Fruit fly (Drosophila melanogaster): ENCODE data around the gene Gbeta5.

The Gbeta5 gene

DNA sequence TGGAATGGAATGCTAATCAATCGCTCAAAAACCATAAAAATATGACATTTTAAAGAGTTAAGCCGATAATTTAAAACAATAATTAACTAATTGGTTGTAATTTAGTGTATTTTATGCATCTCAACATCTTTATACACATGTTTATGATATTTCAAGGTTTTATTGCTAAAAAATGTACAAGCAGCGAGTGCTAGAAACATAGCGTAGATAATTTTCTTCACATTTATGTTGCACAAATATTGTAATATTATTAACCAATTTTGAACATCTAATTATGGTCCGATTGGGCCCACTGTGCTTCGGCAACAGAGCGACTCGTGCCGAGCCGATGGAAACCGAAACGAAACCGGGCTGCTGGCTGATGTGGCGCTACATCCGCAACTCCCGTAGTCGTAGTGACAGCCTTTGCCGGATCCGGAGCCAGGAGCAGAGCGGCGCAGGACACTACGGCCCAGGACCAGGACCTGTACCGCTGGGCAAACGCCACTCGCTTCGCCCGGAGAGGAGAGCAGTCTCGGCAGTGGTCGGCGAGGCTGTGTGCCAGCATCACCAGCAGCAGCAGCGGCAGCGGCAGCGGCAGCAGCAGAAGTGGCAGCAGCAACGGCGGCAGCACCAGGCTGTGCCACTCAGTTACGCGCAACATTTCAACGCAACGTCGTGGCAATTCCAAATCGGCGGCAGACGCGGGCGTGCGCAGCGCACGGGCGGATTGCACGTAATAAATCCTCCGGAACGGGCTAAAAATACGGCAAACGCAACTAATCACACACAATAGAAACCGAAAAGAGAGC lies 26.3 kb upstream of the Gbeta5 start, which contains the start of gene sdt (continued):
- TF ChIP-seq CG14667 (GFP tag; IDR thresholded peaks at IDR 0.05) (no peak), CG2120 (GFP tag; optimal IDR thresholded peaks at IDR 0.05) (peak; percentile 8), CG17568 (GFP tag; optimal IDR thresholded peaks at IDR 0.05) (no peak), sqz (GFP tag; optimal IDR thresholded peaks at IDR 0.05) (no peak), nau (GFP tag; optimal IDR thresholded peaks at IDR 0.05) (no peak), org-1 (GFP tag; optimal IDR thresholded peaks at IDR 0.05) (peak; percentile 8), CG11504 (tag; optimal IDR thresholded peaks at IDR 0.05) (peak; percentile 54), CG1602 (GFP tag; optimal IDR thresholded peaks at IDR 0.05) (no peak), CG13624 (GFP tag; optimal IDR thresholded peaks at IDR 0.05) (peak; percentile 13), corto (GFP tag; optimal IDR thresholded peaks at IDR 0.05) (no peak), Sox102F (GFP tag; optimal IDR thresholded peaks at IDR 0.05) (peak; percentile 22), dpn (GFP tag; optimal IDR thresholded peaks at IDR 0.05) (peak in 1 of 2 experiments; percentile 4), lmd (GFP tag; IDR thresholded peaks at IDR 0.05) (0 out of 2 replicates have a peak, but pooled peaks have one; percentile 11), CG13424 (tag; optimal IDR thresholded peaks at IDR 0.05) (peak; percentile 9), CG11398 (GFP tag; optimal IDR thresholded peaks at IDR 0.05) (no peak), Eip74EF (GFP tag; optimal IDR thresholded peaks at IDR 0.05) (peak in 1 of 2 experiments; percentile 40), Oli (tag; optimal IDR thresholded peaks at IDR 0.05) (peak; percentile 26), grau (tag; optimal IDR thresholded peaks at IDR 0.05) (peak; percentile 32), CG15514 (GFP tag; optimal IDR thresholded peaks at IDR 0.05) (peak; percentile 2), CG9437 (GFP tag; optimal IDR thresholded peaks at IDR 0.05) (peak; percentile 43), Abd-B (GFP tag; optimal IDR thresholded peaks at IDR 0.05) (peak; percentile 36), bab2 (GFP tag; optimal IDR thresholded peaks at IDR 0.05) (peak; percentile 28), CG17385 (GFP tag; optimal IDR thresholded peaks at IDR 0.05) (peak; percentile 15), Hr51 (GFP tag; optimal IDR thresholded peaks at IDR 0.05) (peak in 1 of 2 experiments; percentile 7), CG18262 (tag; optimal IDR thresholded peaks at IDR 0.05) (peak; percentile 10), ci (GFP tag; IDR thresholded peaks at IDR 0.05) (no peak), ewg (GFP tag; optimal IDR thresholded peaks at IDR 0.05) (peak; percentile 45), dysf (GFP tag; IDR thresholded peaks at IDR 0.05) (no peak), CG1603 (tag; optimal IDR thresholded peaks at IDR 0.05) (peak; percentile 2), CG10209 (GFP tag; optimal IDR thresholded peaks at IDR 0.05) (no peak), bcd (GFP tag; optimal IDR thresholded peaks at IDR 0.05) (no peak), CoRest (tag; optimal IDR thresholded peaks at IDR 0.05) (peak; percentile 25), CG7839 (tag; optimal IDR thresholded peaks at IDR 0.05) (peak; percentile 61), CG7556 (GFP tag; optimal IDR thresholded peaks at IDR 0.05) (peak; percentile 57), CG30403 (GFP tag; optimal IDR thresholded peaks at IDR 0.05) (peak; percentile 36), nmo (GFP tag; optimal IDR thresholded peaks at IDR 0.05) (peak; percentile 75), sob (GFP tag; IDR thresholded peaks at IDR 0.05) (0 out of 2 replicates have a peak, but pooled peaks have one; percentile 34), fd96Cb (tag; optimal IDR thresholded peaks at IDR 0.05) (peak; percentile 11), CG10543 (GFP tag; optimal IDR thresholded peaks at IDR 0.05) (no peak), slou (GFP tag; optimal IDR thresholded peaks at IDR 0.05) (peak; percentile 44), dmrt11E (tag; optimal IDR thresholded peaks at IDR 0.05) (no peak), chm (GFP tag; IDR thresholded peaks at IDR 0.05) (peak; percentile 46; the same call in 1 of the 2 replicates), lilli (GFP tag; optimal IDR thresholded peaks at IDR 0.05) (peak; percentile 10), Hand (GFP tag; optimal IDR thresholded peaks at IDR 0.05) (peak; percentile 9), sens (GFP tag) (peak; percentile 70), row (GFP tag; IDR thresholded peaks at IDR 0.05) (peak; percentile 47), NfI (GFP tag; optimal IDR thresholded peaks at IDR 0.05) (peak; percentile 4), Adf1 (GFP tag; IDR thresholded peaks at IDR 0.05) (peak; percentile 90)

All from whole organism, embryonic.